Fruit fly (Drosophila melanogaster): ENCODE data around the gene CG31404.

DNA sequence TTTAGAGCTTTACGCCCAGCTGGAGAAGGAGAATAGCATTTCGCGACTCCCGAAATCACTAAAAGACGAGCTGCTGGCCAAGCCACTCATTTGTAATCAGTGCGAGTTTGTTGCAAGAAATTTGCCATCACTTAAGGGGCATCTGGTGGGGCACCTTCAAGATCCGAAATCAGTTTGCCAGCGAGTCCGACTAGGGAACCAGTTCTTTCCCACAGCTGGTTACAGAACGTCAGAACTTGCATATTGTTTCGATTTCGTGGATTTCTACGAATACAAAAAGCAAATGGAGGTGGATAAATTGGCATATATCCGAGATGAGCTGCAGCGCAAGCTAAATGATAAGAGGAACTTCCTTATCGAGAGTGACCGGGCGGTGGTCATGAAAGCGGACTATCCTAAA lies 28.5 kb upstream of the CG31404 start:
- TF ChIP-seq CG12768 (GFP tag; optimal IDR thresholded peaks at IDR 0.05) (no peak), Hr96 (GFP tag; optimal IDR thresholded peaks at IDR 0.05) (no peak), kay (GFP tag; ENCODE audit: borderline replicate concordance) (no peak), CG7045 (GFP tag; optimal IDR thresholded peaks at IDR 0.05) (no peak), Clk (GFP tag; optimal IDR thresholded peaks at IDR 0.05) (no peak), toe (GFP tag; optimal IDR thresholded peaks at IDR 0.05) (no peak), Crg-1 (GFP tag; optimal IDR thresholded peaks at IDR 0.05) (no peak), pad (GFP tag; optimal IDR thresholded peaks at IDR 0.05) (no peak), bab1 (GFP tag; optimal IDR thresholded peaks at IDR 0.05) (no peak), Mnt (GFP tag; optimal IDR thresholded peaks at IDR 0.05) (no peak), tj (GFP tag; optimal IDR thresholded peaks at IDR 0.05) (no peak), CG1620 (GFP tag; optimal IDR thresholded peaks at IDR 0.05) (no peak), ovo (GFP tag; optimal IDR thresholded peaks at IDR 0.05) (no peak), CG14711 (tag; optimal IDR thresholded peaks at IDR 0.05) (no peak)

All from whole organism, adult.